Worm (Caenorhabditis elegans) whole organism, early embryonic: ENCODE results near the gene math-13.

ENCODE experiments used
- B0310.2 ChIP-seq: sonication (generic microtip); optimal IDR thresholded peaks from 2 replicates; lab custom pipeline; 2016; ENCODE audit warnings: mild to moderate bottlenecking, missing genetic modification characterization, missing compliant biosample characterization
- aly-1 ChIP-seq: sonication (generic microtip); optimal IDR thresholded peaks from 2 replicates; lab custom pipeline; 2016; ENCODE audit warnings: missing genetic modification characterization, missing compliant biosample characterization
- tbx-11 ChIP-seq: fragments of 200-800 bp; sonication (Bioruptor generic); IDR thresholded peaks from 2 replicates; pipeline ENCODE4 v1.3.6; 2022; ENCODE audit warnings: missing genetic modification characterization, missing compliant biosample characterization

ce11 chrII:1926162-1926561 is 50.4 kb downstream of the math-13 start, which contains the start of gene F52C6.2:
- TF ChIP-seq B0310.2 (no peak), aly-1 (tag; lab: Kevin White, UChicago) (no peak), tbx-11 (GFP tag; lab: Robert Waterston, UW) (no peak)
